Fruit fly (Drosophila melanogaster) whole organism, embryonic: ENCODE data around the gene rols.

Experiments used
- Atf-2 ChIP-seq: fragments of 200-800 bp; sonication (Bioruptor generic); optimal IDR thresholded peaks from 2 replicates; lab custom pipeline; 2016; ENCODE audit warnings: missing biosample characterization, missing genetic modification characterization
- BEAF-32 ChIP-seq: fragments of 200-800 bp; sonication (Bioruptor generic); optimal IDR thresholded peaks from 3 replicates; lab custom pipeline; 2017; ENCODE audit warnings: missing biosample characterization, missing genetic modification characterization, mild to moderate bottlenecking, moderate library complexity, missing genetic modification reagents
- CG10565 ChIP-seq: fragments of 200-800 bp; sonication (Bioruptor generic); optimal IDR thresholded peaks from 3 replicates; lab custom pipeline; 2016; ENCODE audit warnings: missing biosample characterization, mild to moderate bottlenecking, missing genetic modification characterization
- CG12155 ChIP-seq: fragments of 200-800 bp; sonication (Bioruptor generic); optimal IDR thresholded peaks from 3 replicates; lab custom pipeline; 2016; ENCODE audit warnings: missing biosample characterization, missing genetic modification characterization
- CG17568 ChIP-seq: fragments of 200-800 bp; sonication (Bioruptor generic); optimal IDR thresholded peaks from 2 replicates; lab custom pipeline; 2018; ENCODE audit warnings: missing biosample characterization, mild to moderate bottlenecking, missing genetic modification characterization, moderate library complexity
- CG2116 ChIP-seq: fragments of 200-800 bp; sonication (Bioruptor generic); optimal IDR thresholded peaks from 3 replicates; lab custom pipeline; 2018; ENCODE audit warnings: missing biosample characterization, mild to moderate bottlenecking, missing genetic modification characterization
- CG2199 ChIP-seq: fragments of 200-800 bp; sonication (Bioruptor generic); IDR thresholded peaks from 3 replicates; pipeline ENCODE4 v1.3.6; 2022; ENCODE audit warnings: missing biosample characterization, missing genetic modification characterization
- CG6683 ChIP-seq: fragments of 200-800 bp; sonication (Bioruptor generic); optimal IDR thresholded peaks from 2 replicates; lab custom pipeline; 2017; ENCODE audit warnings: missing biosample characterization, mild to moderate bottlenecking, missing genetic modification characterization, missing genetic modification reagents
- Camta ChIP-seq: fragments of 200-800 bp; sonication (Bioruptor generic); optimal IDR thresholded peaks from 2 replicates; lab custom pipeline; 2016; ENCODE audit warnings: missing biosample characterization, missing genetic modification characterization
- CoRest ChIP-seq: fragments of 200-800 bp; sonication (Bioruptor generic); optimal IDR thresholded peaks from 3 replicates; lab custom pipeline; 2018; ENCODE audit warnings: missing biosample characterization, mild to moderate bottlenecking, missing genetic modification characterization, moderate library complexity
- D19B ChIP-seq: fragments of 200-800 bp; sonication (Bioruptor generic); optimal IDR thresholded peaks from 2 replicates; lab custom pipeline; 2017; ENCODE audit warnings: missing biosample characterization, mild to moderate bottlenecking, missing genetic modification characterization
- GATAe ChIP-seq: fragments of 200-800 bp; sonication (Bioruptor generic); conservative IDR thresholded peaks from 2 replicates; pipeline ENCODE4 v1.3.6; 2022; ENCODE audit warnings: missing biosample characterization, missing genetic modification characterization
- HmgZ ChIP-seq: fragments of 200-800 bp; sonication (Bioruptor generic); optimal IDR thresholded peaks from 2 replicates; lab custom pipeline; 2018; ENCODE audit warnings: missing biosample characterization, mild to moderate bottlenecking, missing genetic modification characterization
- Hr3 ChIP-seq: fragments of 200-800 bp; sonication (Bioruptor generic); optimal IDR thresholded peaks from 3 replicates; lab custom pipeline; 2016; ENCODE audit warnings: missing biosample characterization, missing genetic modification characterization
- MTF-1 ChIP-seq: fragments of 200-800 bp; sonication (Bioruptor generic); optimal IDR thresholded peaks from 2 replicates; lab custom pipeline; 2018; ENCODE audit warnings: missing biosample characterization, mild to moderate bottlenecking, missing genetic modification characterization, borderline replicate concordance
- Nf-YB ChIP-seq: fragments of 200-800 bp; sonication (Bioruptor generic); optimal IDR thresholded peaks from 3 replicates; lab custom pipeline; 2019; ENCODE audit warnings: missing biosample characterization, mild to moderate bottlenecking, missing genetic modification characterization, moderate library complexity
- Six4 ChIP-seq: fragments of 200-800 bp; sonication (Bioruptor generic); optimal IDR thresholded peaks from 2 replicates; lab custom pipeline; 2016; ENCODE audit warnings: missing biosample characterization, missing genetic modification characterization
- Stat92E ChIP-seq, 3 experiments: fragments of >200 bp in 2 of 3; fragments of 200-800 bp in 1 of 3; sonication (Bioruptor generic) in 1 of 3; optimal IDR thresholded peaks; 2 replicates each; lab custom pipeline; 2017 to 2019; ENCODE audit warnings: missing biosample characterization in 3 of 3, missing genetic modification characterization in 3 of 3, mild to moderate bottlenecking in 1 of 3, moderate library complexity in 1 of 3
- Usf ChIP-seq: fragments of 200-800 bp; sonication (Bioruptor generic); optimal IDR thresholded peaks from 2 replicates; lab custom pipeline; 2017; ENCODE audit warnings: missing genotype, missing biosample characterization, missing genetic modification characterization
- Vsx1 ChIP-seq: fragments of 200-800 bp; sonication (Bioruptor generic); optimal IDR thresholded peaks from 2 replicates; lab custom pipeline; 2017; ENCODE audit warnings: missing biosample characterization, mild to moderate bottlenecking, missing genetic modification characterization, missing genetic modification reagents
- Xrp1 ChIP-seq: fragments of 200-800 bp; sonication (Bioruptor generic); IDR thresholded peaks from 2 replicates; pipeline ENCODE4 v1.3.6; 2022; ENCODE audit warnings: missing biosample characterization, missing genetic modification characterization
- chm ChIP-seq: fragments of 200-800 bp; sonication (Bioruptor generic); IDR thresholded peaks from 2 replicates; pipeline ENCODE4 v1.3.6; 2022; ENCODE audit warnings: missing biosample characterization, missing genetic modification characterization
- croc ChIP-seq: fragments of 200-800 bp; sonication (Bioruptor generic); conservative IDR thresholded peaks from 3 replicates; pipeline ENCODE4 v1.3.6; 2022; ENCODE audit warnings: missing biosample characterization, missing genetic modification characterization
- crol ChIP-seq: fragments of 200-800 bp; sonication (Bioruptor generic); IDR thresholded peaks from 2 replicates; pipeline ENCODE4 v1.3.6; 2022; ENCODE audit warnings: missing biosample characterization, missing genetic modification characterization
- crp ChIP-seq, 2 experiments: fragments of 200-800 bp; sonication (Bioruptor generic); optimal IDR thresholded peaks; 2 replicates in 1 of 2; 3 replicates in 1 of 2; lab custom pipeline; 2017; ENCODE audit warnings: missing biosample characterization in 2 of 2, missing genetic modification characterization in 2 of 2, mild to moderate bottlenecking in 1 of 2, moderate library complexity in 1 of 2
- emc ChIP-seq: fragments of 200-800 bp; sonication (Bioruptor generic); optimal IDR thresholded peaks from 2 replicates; lab custom pipeline; 2016; ENCODE audit warnings: missing biosample characterization, missing genetic modification characterization
- gfzf ChIP-seq: fragments of 200-800 bp; sonication (Bioruptor generic); optimal IDR thresholded peaks from 2 replicates; lab custom pipeline; 2016; ENCODE audit warnings: missing biosample characterization, mild to moderate bottlenecking, missing genetic modification characterization, moderate library complexity
- hkb ChIP-seq, 2 experiments: fragments of 200-800 bp in 1 of 2; fragments of >200 bp in 1 of 2; sonication (Bioruptor generic) in 1 of 2; IDR thresholded peaks in 1 of 2; optimal IDR thresholded peaks in 1 of 2; 2 replicates each; pipeline versions ENCODE4 v1.3.6 to Lab custom; 2017 to 2022; ENCODE audit warnings: missing biosample characterization in 1 of 2, missing genetic modification characterization in 1 of 2
- maf-S ChIP-seq: fragments of 200-800 bp; sonication (Bioruptor generic); optimal IDR thresholded peaks from 2 replicates; lab custom pipeline; 2016; ENCODE audit warnings: missing biosample characterization, missing genetic modification characterization
- nau ChIP-seq: fragments of 200-800 bp; sonication (Bioruptor generic); optimal IDR thresholded peaks from 3 replicates; lab custom pipeline; 2017; ENCODE audit warnings: missing biosample characterization, mild to moderate bottlenecking, missing genetic modification characterization, missing genetic modification reagents
- nerfin-2 ChIP-seq: fragments of 200-800 bp; sonication (Bioruptor generic); IDR thresholded peaks from 2 replicates; pipeline ENCODE4 v1.3.6; 2022; ENCODE audit warnings: missing biosample characterization, missing genetic modification characterization; ENCODE audit not compliant: partially characterized antibody
- nom ChIP-seq: fragments of 200-800 bp; sonication (Bioruptor generic); optimal IDR thresholded peaks from 2 replicates; lab custom pipeline; 2017; ENCODE audit warnings: missing biosample characterization, missing genetic modification characterization, mild to moderate bottlenecking, moderate library complexity, missing genetic modification reagents
- pnt ChIP-seq: fragments of 200-800 bp; sonication (Bioruptor generic); optimal IDR thresholded peaks from 3 replicates; lab custom pipeline; 2016; ENCODE audit warnings: missing biosample characterization, missing genetic modification characterization
- pum ChIP-seq: fragments of 200-800 bp; sonication (Bioruptor generic); optimal IDR thresholded peaks from 2 replicates; lab custom pipeline; 2016; ENCODE audit warnings: missing biosample characterization, missing genetic modification characterization
- shn ChIP-seq: fragments of 200-800 bp; sonication (Bioruptor generic); optimal IDR thresholded peaks from 3 replicates; lab custom pipeline; 2016; ENCODE audit warnings: missing biosample characterization, missing genetic modification characterization
- sob ChIP-seq: fragments of 200-800 bp; sonication (Bioruptor generic); IDR thresholded peaks from 2 replicates; pipeline ENCODE4 v1.3.6; 2022; ENCODE audit warnings: missing biosample characterization, missing genetic modification characterization
- sqz ChIP-seq: fragments of 200-800 bp; sonication (Bioruptor generic); optimal IDR thresholded peaks from 3 replicates; lab custom pipeline; 2018; ENCODE audit warnings: missing biosample characterization, mild to moderate bottlenecking, missing genetic modification characterization
- sr ChIP-seq: fragments of 200-800 bp; sonication (Bioruptor generic); IDR thresholded peaks from 3 replicates; pipeline ENCODE4 v1.3.6; 2022; ENCODE audit warnings: missing biosample characterization, missing genetic modification characterization
- trem ChIP-seq: fragments of 200-800 bp; optimal IDR thresholded peaks from 3 replicates; lab custom pipeline; 2019; ENCODE audit warnings: missing biosample characterization, mild to moderate bottlenecking, missing genetic modification characterization, moderate library complexity
- zen2 ChIP-seq: fragments of 200-800 bp; sonication (Bioruptor generic); IDR thresholded peaks from 3 replicates; pipeline ENCODE4 v1.3.6; 2022; ENCODE audit warnings: missing biosample characterization, missing genetic modification characterization; ENCODE audit not compliant: partially characterized antibody
- zfh2 ChIP-seq: fragments of 200-800 bp; sonication (Bioruptor generic); optimal IDR thresholded peaks from 2 replicates; lab custom pipeline; 2016; ENCODE audit warnings: missing biosample characterization, missing genetic modification characterization

The rols gene

DNA sequence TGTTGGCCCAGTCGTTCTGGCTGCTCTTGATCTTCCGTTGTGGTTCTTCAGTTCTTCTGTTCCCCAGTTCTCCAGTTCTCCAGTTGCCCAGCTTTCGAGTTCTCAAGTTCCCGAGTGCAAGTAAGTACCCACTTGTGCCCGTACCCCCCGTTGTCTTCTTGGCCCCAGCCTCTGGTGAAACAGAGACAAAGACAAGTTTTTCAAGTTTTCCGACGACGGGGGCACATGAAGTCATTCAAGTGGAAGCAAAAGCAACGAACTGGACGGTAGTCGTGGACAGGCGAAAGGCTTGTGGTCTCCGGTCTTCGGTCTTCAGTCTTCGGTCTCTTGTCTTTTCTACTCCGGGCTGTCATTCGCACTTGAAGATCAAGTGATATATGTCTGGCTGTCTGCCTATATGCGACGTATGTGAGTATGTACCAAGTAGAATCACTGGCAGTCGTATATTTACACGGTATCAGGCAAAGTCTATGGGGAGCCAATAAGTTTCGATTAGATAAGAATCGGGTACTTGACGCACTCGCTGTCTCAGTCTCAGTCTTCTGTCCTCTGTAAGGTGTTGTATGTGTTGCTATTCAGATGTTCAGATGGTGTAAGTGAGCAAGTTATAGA, 24.2 kb downstream of the rols start (continued):
- peak; percentile 68; the same call in 1 of the 2 replicates for TF ChIP-seq crol (GFP tag; lab: Robert Waterston, UW)
- no peak for TF ChIP-seq MTF-1 (GFP tag; lab: Kevin White, UChicago)
- no peak for TF ChIP-seq nerfin-2 (GFP tag; lab: Robert Waterston, UW)
- no peak for TF ChIP-seq hkb (optimal IDR thresholded peaks at IDR 0.05; lab: Kevin White, UChicago)
- TF ChIP-seq hkb (GFP tag; IDR thresholded peaks at IDR 0.05; lab: Robert Waterston, UW) = no peak
- TF ChIP-seq CG12155 (GFP tag; lab: Kevin White, UChicago) = no peak
- TF ChIP-seq GATAe (GFP tag; lab: Robert Waterston, UW) = peak; percentile 19; the same call in 1 of the 2 replicates
- TF ChIP-seq Camta (GFP tag; lab: Kevin White, UChicago) = no peak
- no peak for TF ChIP-seq croc (GFP tag; lab: Robert Waterston, UW)
- TF ChIP-seq sr (GFP tag; lab: Robert Waterston, UW) = no peak
- TF ChIP-seq sqz (GFP tag; lab: Kevin White, UChicago) = no peak
- no peak for TF ChIP-seq CG10565
- TF ChIP-seq Stat92E (GFP tag; optimal IDR thresholded peaks at IDR 0.05; lab: Kevin White, UChicago) = no peak
- TF ChIP-seq Nf-YB (GFP tag; lab: Kevin White, UChicago) = peak; percentile 13
- no peak for TF ChIP-seq Atf-2
- peak; percentile 60 for TF ChIP-seq nom (GFP tag; lab: Kevin White, UChicago)
- peak; percentile 16; the same call in 1 of the 2 replicates for TF ChIP-seq chm (GFP tag; lab: Robert Waterston, UW)
- TF ChIP-seq CG6683 (GFP tag; lab: Kevin White, UChicago) = no peak
- TF ChIP-seq trem (tag; lab: Kevin White, UChicago) = no peak
- no peak for TF ChIP-seq Xrp1 (GFP tag; lab: Robert Waterston, UW)
- TF ChIP-seq Hr3 = no peak
- TF ChIP-seq HmgZ (tag; lab: Kevin White, UChicago) = peak; percentile 47
- no peak for TF ChIP-seq Usf
- TF ChIP-seq pum (GFP tag; lab: Kevin White, UChicago) = no peak
- no peak for TF ChIP-seq CG17568 (GFP tag; lab: Kevin White, UChicago)
- no peak for TF ChIP-seq CG2116 (GFP tag; lab: Kevin White, UChicago)
- no peak for TF ChIP-seq zen2
- TF ChIP-seq CG2199 (GFP tag; lab: Robert Waterston, UW) = 0 out of 3 replicates have a peak, but pooled peaks have one; percentile 11
- no peak for TF ChIP-seq Six4 (GFP tag; lab: Kevin White, UChicago)
- peak; percentile 78 for TF ChIP-seq D19B
- TF ChIP-seq sob = no peak
- TF ChIP-seq CoRest (tag; lab: Kevin White, UChicago) = no peak
- peak; percentile 51 for TF ChIP-seq Vsx1 (GFP tag; lab: Kevin White, UChicago)
- no peak for TF ChIP-seq gfzf
- no peak for TF ChIP-seq nau (GFP tag; lab: Kevin White, UChicago)
- TF ChIP-seq emc = no peak
- TF ChIP-seq maf-S (GFP tag; lab: Kevin White, UChicago) = no peak
- TF ChIP-seq pnt = no peak
- no peak for TF ChIP-seq BEAF-32
- no peak for TF ChIP-seq shn (GFP tag; lab: Kevin White, UChicago)
- TF ChIP-seq crp (GFP tag; optimal IDR thresholded peaks at IDR 0.05; lab: Kevin White, UChicago) = no peak
- no peak for TF ChIP-seq zfh2
